Worm (Caenorhabditis elegans) whole organism, late embryonic: ENCODE measurements around the gene T05A8.3.
"Not testable (repeated sequence)": the region's sequence is repeated elsewhere in the genome, so short reads cannot be mapped to it uniquely, and the experiment has no call there.

Source experiments
- C38D4.7 ChIP-seq: fragments of 200-800 bp; sonication (Bioruptor generic); optimal IDR thresholded peaks from 2 replicates; lab custom pipeline; 2018; ENCODE audit warnings: mild to moderate bottlenecking, missing genetic modification characterization, moderate library complexity, missing compliant biosample characterization
- K09A11.1 ChIP-seq: sonication (generic microtip); optimal IDR thresholded peaks from 2 replicates; lab custom pipeline; 2017; ENCODE audit warnings: antibody characterized with exemption, mild to moderate bottlenecking, missing genetic modification characterization, missing compliant biosample characterization; ENCODE audit not compliant: insufficient read depth
- T23F11.4 ChIP-seq: fragments of 200-800 bp; sonication (Bioruptor generic); optimal IDR thresholded peaks from 2 replicates; lab custom pipeline; 2018; ENCODE audit warnings: mild to moderate bottlenecking, missing genetic modification characterization, missing compliant biosample characterization
- Y22D7AL.16 ChIP-seq: sonication (generic microtip); optimal IDR thresholded peaks from 2 replicates; lab custom pipeline; 2016; ENCODE audit warnings: missing genetic modification characterization, missing compliant biosample characterization
- ceh-19 ChIP-seq: fragments of 200-800 bp; sonication (Bioruptor generic); optimal IDR thresholded peaks from 2 replicates; lab custom pipeline; 2018; ENCODE audit warnings: mild to moderate bottlenecking, missing genetic modification characterization, missing compliant biosample characterization
- ceh-2 ChIP-seq: sonication (generic microtip); optimal IDR thresholded peaks from 2 replicates; lab custom pipeline; 2016; ENCODE audit warnings: missing genotype, missing genetic modification characterization, missing compliant biosample characterization
- ceh-34 ChIP-seq: sonication (generic microtip); optimal IDR thresholded peaks from 2 replicates; lab custom pipeline; 2016; ENCODE audit warnings: mild to moderate bottlenecking, missing genetic modification characterization, missing compliant biosample characterization
- ceh-48 ChIP-seq: sonication (generic microtip); optimal IDR thresholded peaks from 2 replicates; lab custom pipeline; 2016; ENCODE audit warnings: missing genetic modification characterization, inconsistent platforms, missing compliant biosample characterization
- ceh-9 ChIP-seq: sonication (generic microtip); optimal IDR thresholded peaks from 2 replicates; lab custom pipeline; 2016; ENCODE audit warnings: mild to moderate bottlenecking, missing genetic modification characterization, inconsistent platforms, missing compliant biosample characterization
- che-1 ChIP-seq: sonication (generic microtip); optimal IDR thresholded peaks from 2 replicates; lab custom pipeline; 2016; ENCODE audit warnings: mild to moderate bottlenecking, missing genetic modification characterization, missing compliant biosample characterization
- elt-2 ChIP-seq: sonication (generic microtip); optimal IDR thresholded peaks from 2 replicates; lab custom pipeline; 2016; ENCODE audit warnings: missing genetic modification reagents, missing genetic modification characterization, missing compliant biosample characterization
- gmeb-2 ChIP-seq: sonication (generic microtip); optimal IDR thresholded peaks from 2 replicates; lab custom pipeline; 2016; ENCODE audit warnings: missing genetic modification characterization, inconsistent platforms, missing compliant biosample characterization
- hlh-15 ChIP-seq: sonication (generic microtip); optimal IDR thresholded peaks from 2 replicates; lab custom pipeline; 2016; ENCODE audit warnings: missing genetic modification characterization, missing compliant biosample characterization
- hlh-30 ChIP-seq: sonication (generic microtip); optimal IDR thresholded peaks from 2 replicates; lab custom pipeline; 2017; ENCODE audit warnings: antibody characterized with exemption, missing genetic modification characterization, missing compliant biosample characterization; ENCODE audit not compliant: insufficient read depth
- hlh-8 ChIP-seq: sonication (generic microtip); optimal IDR thresholded peaks from 2 replicates; lab custom pipeline; 2016; ENCODE audit warnings: missing genotype, missing genetic modification characterization, missing compliant biosample characterization
- lin-11 ChIP-seq: fragments of 200-800 bp; sonication (Bioruptor generic); optimal IDR thresholded peaks from 2 replicates; lab custom pipeline; 2018; ENCODE audit warnings: mild to moderate bottlenecking, missing genetic modification characterization, missing compliant biosample characterization
- pag-3 ChIP-seq: sonication (generic microtip); optimal IDR thresholded peaks from 2 replicates; lab custom pipeline; 2016; ENCODE audit warnings: missing compliant biosample characterization, missing genetic modification characterization, borderline replicate concordance
- pha-4 ChIP-seq: fragments of 150-350 bp; optimal IDR thresholded peaks from 2 replicates; lab custom pipeline; 2018; ENCODE audit warnings: missing biosample characterization, missing genetic modification reagents, missing genetic modification characterization
- tbx-7 ChIP-seq: sonication (generic microtip); optimal IDR thresholded peaks from 2 replicates; lab custom pipeline; 2016; ENCODE audit warnings: missing genotype, missing genetic modification characterization, missing compliant biosample characterization
- ztf-16 ChIP-seq: sonication (generic microtip); optimal IDR thresholded peaks from 2 replicates; lab custom pipeline; 2017; ENCODE audit warnings: missing genetic modification characterization, missing compliant biosample characterization

The T05A8.3 gene

ce11 chrII:2672320-2672719, 44.9 kb downstream of the T05A8.3 start, which contains the start of gene sri-57:
Gene sri-57 (minus strand): TSS chrII:2672420.
- TF ChIP-seq tbx-7, hlh-30, pag-3 (tag; lab: Kevin White, UChicago): not testable (repeated sequence)

- no peak for TF ChIP-seq C38D4.7 (GFP tag; lab: Kevin White, UChicago)
- no peak for TF ChIP-seq che-1
- no peak for TF ChIP-seq pha-4 (tag; lab: Kevin White, UChicago)
- no peak for TF ChIP-seq ceh-2 (tag; lab: Kevin White, UChicago)
- no peak for TF ChIP-seq hlh-15
- no peak for TF ChIP-seq ceh-9 (tag; lab: Kevin White, UChicago)
- no peak for TF ChIP-seq ceh-34 (tag; lab: Kevin White, UChicago)
- TF ChIP-seq ceh-19 (GFP tag; lab: Kevin White, UChicago) = no peak
- TF ChIP-seq ztf-16 = no peak
- TF ChIP-seq T23F11.4 = no peak
- no peak for TF ChIP-seq ceh-48 (tag; lab: Kevin White, UChicago)
- no peak for TF ChIP-seq hlh-8 (tag; lab: Kevin White, UChicago)
- no peak for TF ChIP-seq K09A11.1 (tag; lab: Kevin White, UChicago)
- TF ChIP-seq gmeb-2 (tag; lab: Kevin White, UChicago) = no peak
- no peak for TF ChIP-seq elt-2 (tag; lab: Kevin White, UChicago)
These were observed 51.6 kb downstream of the T05A8.3 start, which contains the start of gene F22E5.22 for ce11 chrII:2665606-2666005. Gene F22E5.22 (plus strand): TSS chrII:2665906.

- not testable (repeated sequence) for TF ChIP-seq Y22D7AL.16, K09A11.1, lin-11 (tag; lab: Kevin White, UChicago)
- TF ChIP-seq, all 69 proteins: peak for 0; not testable (repeated sequence) for 69
These were observed 52.2 kb downstream of the T05A8.3 start, which contains the start of gene F22E5.2 for ce11 chrII:2665081-2665480. Gene F22E5.2 (plus strand): TSS chrII:2665381.
